Fruit fly (Drosophila melanogaster): Measurements from ENCODE around the gene CG6985.

DNA sequence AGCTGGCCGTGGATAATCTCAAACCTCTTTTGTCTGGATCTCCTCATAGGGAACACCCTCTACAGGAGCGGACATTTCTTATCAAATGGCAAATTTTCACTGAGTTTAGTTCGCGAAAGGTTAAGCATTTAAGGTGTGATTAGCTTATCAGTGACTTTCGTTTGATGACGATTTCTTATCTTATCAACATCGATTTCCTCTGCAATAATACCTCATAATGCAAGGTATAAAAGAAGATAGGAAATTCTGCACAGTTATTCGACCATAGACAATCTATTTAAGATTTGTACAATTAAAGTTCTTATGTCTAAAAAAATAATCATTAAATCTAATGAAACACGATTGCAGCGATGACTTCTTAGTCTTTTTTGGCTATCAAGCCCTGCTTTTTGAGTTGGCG lies 7.2 kb upstream of the CG6985 start, which contains the start of gene Takl2:
- TF ChIP-seq CG7101 (tag; optimal IDR thresholded peaks at IDR 0.05) (no peak), CG7045 (GFP tag; optimal IDR thresholded peaks at IDR 0.05) (no peak), ovo (GFP tag; optimal IDR thresholded peaks at IDR 0.05) (no peak), pad (GFP tag; optimal IDR thresholded peaks at IDR 0.05) (no peak), CG11617 (GFP tag; optimal IDR thresholded peaks at IDR 0.05) (no peak), CG5204 (GFP tag; optimal IDR thresholded peaks at IDR 0.05) (no peak), cnc (optimal IDR thresholded peaks at IDR 0.05) (no peak)

All from whole organism, adult.